Worm (Caenorhabditis elegans): Measurements from ENCODE around the gene asp-13.

asp-13 gene

DNA sequence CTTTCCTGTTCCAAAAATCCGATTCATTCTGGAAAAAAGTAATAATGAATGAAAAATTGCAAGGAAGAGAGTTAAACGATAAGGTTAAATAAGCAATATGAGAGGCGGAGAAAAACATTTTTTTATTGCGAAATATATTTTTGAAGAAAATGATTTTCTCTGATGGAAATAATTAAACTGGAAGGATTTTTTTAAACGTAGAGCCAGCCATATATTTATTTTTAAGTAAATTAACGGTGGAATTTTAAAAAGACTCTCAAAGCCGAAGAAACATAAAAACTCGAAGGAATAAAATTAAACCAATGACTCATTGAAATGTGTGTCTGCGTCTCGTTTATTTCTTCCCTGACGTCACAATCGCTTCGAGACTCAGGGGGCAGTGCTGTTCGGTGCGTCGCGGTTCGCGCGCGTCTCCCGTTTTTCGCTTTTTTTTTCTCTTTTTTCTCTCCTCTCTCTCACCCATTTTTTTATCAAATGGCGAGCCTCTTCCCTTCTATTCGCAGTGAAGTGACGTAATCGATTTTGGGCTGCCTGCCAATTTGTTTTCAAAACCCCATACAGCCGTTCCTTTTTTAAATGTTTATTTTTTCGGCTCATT, 36.8 kb downstream of the asp-13 start, which contains the start of gene vps-60 (continued):
- TF ChIP-seq pha-4 (tag; optimal IDR thresholded peaks at IDR 0.05) (peak; percentile 98), eor-1 (tag; optimal IDR thresholded peaks at IDR 0.05) (no peak), skn-1 (tag; optimal IDR thresholded peaks at IDR 0.05) (peak; percentile 57), elt-1 (tag; optimal IDR thresholded peaks at IDR 0.05) (peak; percentile 43), nhr-43 (tag; optimal IDR thresholded peaks at IDR 0.05; ENCODE audit: poor library complexity, severe bottlenecking) (peak; percentile 72), ceh-82 (tag; optimal IDR thresholded peaks at IDR 0.05) (no peak), R02D3.7 (tag; optimal IDR thresholded peaks at IDR 0.05) (peak; percentile 59), nhr-11 (tag; optimal IDR thresholded peaks at IDR 0.05) (peak; percentile 72), egl-27 (tag; optimal IDR thresholded peaks at IDR 0.05) (peak; percentile 89), nhr-67 (tag; optimal IDR thresholded peaks at IDR 0.05) (no peak), nhr-77 (tag; optimal IDR thresholded peaks at IDR 0.05) (peak; percentile 25), fkh-2 (tag; optimal IDR thresholded peaks at IDR 0.05) (no peak)

DNA sequence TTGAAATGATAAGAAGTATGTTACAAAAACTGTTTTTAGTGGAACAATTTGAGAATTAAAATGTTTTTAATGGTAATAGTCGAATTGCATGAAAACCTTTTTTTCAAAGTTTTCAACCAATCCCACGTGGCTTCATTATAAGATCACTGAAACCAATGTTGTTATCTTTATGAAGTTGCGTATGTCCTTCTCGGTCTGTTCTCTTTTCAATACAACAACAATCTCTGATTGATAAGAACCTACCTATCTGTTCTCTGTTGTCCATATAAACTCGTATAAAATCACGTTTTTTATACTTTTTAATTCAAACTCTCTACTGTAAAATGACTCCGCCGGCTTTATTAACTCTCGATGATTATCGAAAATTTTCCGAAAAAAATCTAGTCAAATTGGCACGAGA, 39.7 kb downstream of the asp-13 start, which contains the start of gene F41E6.5:
Gene F41E6.5, plus strand, starts transcription at position 209 of the 400 bp plus-strand sequence.
- TF ChIP-seq snpc-4 (tag; optimal IDR thresholded peaks at IDR 0.05) = no peak
- no peak for TF ChIP-seq elt-3 (tag; optimal IDR thresholded peaks at IDR 0.05)
- no peak for TF ChIP-seq mml-1 (tag; optimal IDR thresholded peaks at IDR 0.05)
- TF ChIP-seq elt-1 (tag; optimal IDR thresholded peaks at IDR 0.05) = no peak
- TF ChIP-seq nhr-76 (tag; optimal IDR thresholded peaks at IDR 0.05) = no peak
- no peak for TF ChIP-seq nhr-237 (tag; optimal IDR thresholded peaks at IDR 0.05)
- no peak for TF ChIP-seq ztf-11 (tag; optimal IDR thresholded peaks at IDR 0.05)
- no peak for TF ChIP-seq nhr-23 (tag; optimal IDR thresholded peaks at IDR 0.05)
- TF ChIP-seq nhr-77 (tag; optimal IDR thresholded peaks at IDR 0.05) = no peak
- no peak for TF ChIP-seq nhr-43 (tag; optimal IDR thresholded peaks at IDR 0.05; ENCODE audit: poor library complexity, severe bottlenecking)
- TF ChIP-seq ceh-16 (tag; optimal IDR thresholded peaks at IDR 0.05) = no peak
- peak; percentile 82 for TF ChIP-seq pqm-1 (tag; optimal IDR thresholded peaks at IDR 0.05)
- no peak for TF ChIP-seq lsy-12 (tag; optimal IDR thresholded peaks at IDR 0.05)
- TF ChIP-seq hmg-11 (tag; optimal IDR thresholded peaks at IDR 0.05) = no peak
- TF ChIP-seq egl-27 (tag; optimal IDR thresholded peaks at IDR 0.05) = no peak
- TF ChIP-seq jun-1 (tag; optimal IDR thresholded peaks at IDR 0.05) = peak; percentile 4
- TF ChIP-seq ceh-9 (tag; optimal IDR thresholded peaks at IDR 0.05) = no peak
- no peak for TF ChIP-seq unc-62 (GFP tag; optimal IDR thresholded peaks at IDR 0.05)
- no peak for TF ChIP-seq nhr-11 (tag; optimal IDR thresholded peaks at IDR 0.05)
- TF ChIP-seq pha-4 (tag; optimal IDR thresholded peaks at IDR 0.05) = peak; percentile 53
- no peak for TF ChIP-seq aly-2 (tag; optimal IDR thresholded peaks at IDR 0.05)
- no peak for TF ChIP-seq fos-1 (tag; optimal IDR thresholded peaks at IDR 0.05)
- TF ChIP-seq mdl-1 (tag; optimal IDR thresholded peaks at IDR 0.05) = no peak
- peak; percentile 77 for TF ChIP-seq elt-2 (tag; optimal IDR thresholded peaks at IDR 0.05)
- TF ChIP-seq zag-1 (tag; optimal IDR thresholded peaks at IDR 0.05) = no peak
- TF ChIP-seq lin-15B (tag; optimal IDR thresholded peaks at IDR 0.05) = no peak
- TF ChIP-seq sea-2 (GFP tag; optimal IDR thresholded peaks at IDR 0.05) = no peak
- TF ChIP-seq ama-1 (optimal IDR thresholded peaks at IDR 0.05) = no peak

DNA sequence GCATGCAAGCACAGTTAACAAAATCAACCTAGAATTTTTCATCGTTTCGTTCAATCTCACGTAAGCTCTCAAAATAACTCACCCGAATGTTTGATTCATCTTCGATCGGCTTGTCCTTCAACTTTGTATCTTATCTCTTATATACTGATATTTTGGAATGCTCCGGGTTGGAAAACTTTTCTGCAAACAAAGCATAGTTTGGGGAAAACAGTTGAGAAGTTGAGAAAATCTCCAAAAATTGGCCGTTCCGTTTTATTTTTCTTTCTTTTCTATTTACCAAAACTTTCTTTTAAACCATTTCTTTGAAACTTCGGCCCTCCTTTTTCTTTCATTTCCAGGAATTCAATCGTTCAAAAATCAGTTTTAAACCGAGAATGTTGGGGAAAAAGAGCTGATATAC, 40.4 kb downstream of the asp-13 start, which contains the start of gene F41E6.15:
Gene F41E6.15, minus strand, starts transcription at position 101 of the 400 bp plus-strand sequence.
- no peak for TF ChIP-seq lsy-12 (tag; optimal IDR thresholded peaks at IDR 0.05)
- TF ChIP-seq lin-39 (tag; optimal IDR thresholded peaks at IDR 0.05) = no peak
- TF ChIP-seq elt-2 (tag; optimal IDR thresholded peaks at IDR 0.05) = no peak
- no peak for TF ChIP-seq daf-12 (tag; optimal IDR thresholded peaks at IDR 0.05)
- no peak for TF ChIP-seq ceh-82 (tag; optimal IDR thresholded peaks at IDR 0.05)
- no peak for TF ChIP-seq nhr-23 (tag; optimal IDR thresholded peaks at IDR 0.05)
- TF ChIP-seq mml-1 (tag; optimal IDR thresholded peaks at IDR 0.05) = no peak
- TF ChIP-seq mdl-1 (tag; optimal IDR thresholded peaks at IDR 0.05) = no peak
- no peak for TF ChIP-seq nhr-28 (tag; optimal IDR thresholded peaks at IDR 0.05)
- TF ChIP-seq nhr-76 (tag; optimal IDR thresholded peaks at IDR 0.05) = no peak
- no peak for TF ChIP-seq nhr-67 (tag; optimal IDR thresholded peaks at IDR 0.05)
- no peak for TF ChIP-seq aly-2 (tag; optimal IDR thresholded peaks at IDR 0.05)
- no peak for TF ChIP-seq ceh-16 (tag; optimal IDR thresholded peaks at IDR 0.05)
- no peak for TF ChIP-seq egl-5 (tag; optimal IDR thresholded peaks at IDR 0.05)
- no peak for TF ChIP-seq sea-2 (GFP tag; optimal IDR thresholded peaks at IDR 0.05)
- TF ChIP-seq ama-1 (optimal IDR thresholded peaks at IDR 0.05) = no peak
